Worm (Caenorhabditis elegans): ENCODE data around the gene ZC404.16.

Gene ZC404.16

DNA sequence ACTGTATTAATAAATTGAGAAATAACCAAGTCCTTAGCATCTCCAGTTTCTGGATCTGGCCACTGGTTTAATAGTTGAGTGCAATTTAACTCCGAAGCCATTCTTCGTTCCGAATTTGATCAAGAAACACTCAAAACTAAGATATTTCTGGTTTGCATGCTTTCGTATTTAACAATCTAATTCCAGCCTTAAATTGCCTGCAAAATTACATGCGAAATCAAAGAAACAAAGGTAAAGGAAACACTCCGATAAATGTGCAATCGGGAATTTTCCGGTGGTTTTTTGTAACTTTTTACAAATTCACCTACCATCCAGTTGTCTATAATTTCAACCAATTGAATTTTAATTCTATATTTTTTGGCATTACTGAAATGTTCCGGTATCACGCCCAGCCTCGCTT, 28.2 kb upstream of the ZC404.16 start, which contains the start of gene dmsr-10:
Gene dmsr-10 (minus strand): TSS at position 101 of the 400 bp plus-strand sequence.
- TF ChIP-seq efl-1 (optimal IDR thresholded peaks at IDR 0.05) (no peak), efl-1 (GFP tag; optimal IDR thresholded peaks at IDR 0.05 in 1 of 2) (peak in 1 of 2 experiments; percentile 71), fkh-8 (tag; optimal IDR thresholded peaks at IDR 0.05) (no peak), Y116A8C.19 (tag; optimal IDR thresholded peaks at IDR 0.05; ENCODE audit: borderline replicate concordance) (no peak)

ce11 chrV:6799564-6799963, 25.9 kb upstream of the ZC404.16 start, which contains the start of gene dmsr-9:
Gene dmsr-9, minus strand, starts transcription at chrV:6799664.
- no peak for TF ChIP-seq hpl-2 (GFP tag; optimal IDR thresholded peaks at IDR 0.05)
- no peak for TF ChIP-seq unc-98 (GFP tag; IDR thresholded peaks at IDR 0.05)
- no peak for TF ChIP-seq skn-1 (tag; optimal IDR thresholded peaks at IDR 0.05)
- peak; percentile 30 for TF ChIP-seq fkh-8 (tag; optimal IDR thresholded peaks at IDR 0.05)

- TF ChIP-seq lin-39 (tag; optimal IDR thresholded peaks at IDR 0.05) (no peak), C04F5.9 (tag; optimal IDR thresholded peaks at IDR 0.05) (no peak), egl-13 (tag; optimal IDR thresholded peaks at IDR 0.05) (no peak), ets-5 (GFP tag; IDR thresholded peaks at IDR 0.05) (no peak), ceh-88 (GFP tag; IDR thresholded peaks at IDR 0.05) (no peak), nhr-237 (tag; optimal IDR thresholded peaks at IDR 0.05) (no peak), efl-3 (GFP tag; optimal IDR thresholded peaks at IDR 0.05) (no peak), ama-1 (optimal IDR thresholded peaks at IDR 0.05) (no peak), alr-1 (tag; optimal IDR thresholded peaks at IDR 0.05; ENCODE audit: borderline replicate concordance) (no peak), snpc-4 (tag; optimal IDR thresholded peaks at IDR 0.05) (peak; percentile 10), elt-3 (tag; optimal IDR thresholded peaks at IDR 0.05) (no peak), unc-130 (tag; optimal IDR thresholded peaks at IDR 0.05) (no peak), sptf-1 (tag; optimal IDR thresholded peaks at IDR 0.05) (no peak), lir-3 (tag; optimal IDR thresholded peaks at IDR 0.05; ENCODE audit: poor library complexity) (no peak), C34B4.2 (tag; optimal IDR thresholded peaks at IDR 0.05) (no peak), nhr-12 (tag; optimal IDR thresholded peaks at IDR 0.05) (no peak), efl-1 (optimal IDR thresholded peaks at IDR 0.05) (peak; percentile 26 to 31), efl-1 (GFP tag; optimal IDR thresholded peaks at IDR 0.05 in 1 of 2) (peak; percentile 7 to 93), sox-4 (tag; optimal IDR thresholded peaks at IDR 0.05) (no peak), nhr-76 (tag; optimal IDR thresholded peaks at IDR 0.05) (no peak), elt-2 (tag; optimal IDR thresholded peaks at IDR 0.05) (no peak), nhr-11 (tag; optimal IDR thresholded peaks at IDR 0.05) (no peak), snu-23 (GFP tag; optimal IDR thresholded peaks at IDR 0.05) (peak; percentile 55), hpl-2 (GFP tag; optimal IDR thresholded peaks at IDR 0.05) (no peak), lin-14 (GFP tag; optimal IDR thresholded peaks at IDR 0.05) (peak; percentile 91), ces-1 (GFP tag; optimal IDR thresholded peaks at IDR 0.05) (no peak), sup-37 (GFP tag; optimal IDR thresholded peaks at IDR 0.05) (no peak), xbp-1 (tag; optimal IDR thresholded peaks at IDR 0.05) (peak; percentile 6), lsy-2 (tag; optimal IDR thresholded peaks at IDR 0.05) (peak; percentile 3 to 13), pax-3 (tag; optimal IDR thresholded peaks at IDR 0.05) (no peak), nhr-85 (tag) (peak; percentile 16), nhr-20 (tag; optimal IDR thresholded peaks at IDR 0.05) (peak; percentile 22), grh-1 (GFP tag; IDR thresholded peaks at IDR 0.05) (no peak), mab-9 (GFP tag; IDR thresholded peaks at IDR 0.05) (no peak), nhr-84 (tag; optimal IDR thresholded peaks at IDR 0.05) (no peak), isw-1 (GFP tag; IDR thresholded peaks at IDR 0.05) (no peak), rnt-1 (tag; optimal IDR thresholded peaks at IDR 0.05) (peak; percentile 34), unc-86 (tag; optimal IDR thresholded peaks at IDR 0.05) (peak; percentile 12), skn-1 (tag; optimal IDR thresholded peaks at IDR 0.05) (no peak), dsc-1 (tag; optimal IDR thresholded peaks at IDR 0.05) (peak; percentile 8), fkh-8 (tag; optimal IDR thresholded peaks at IDR 0.05) (no peak), dpl-1 (GFP tag; optimal IDR thresholded peaks at IDR 0.05) (peak in 1 of 3 experiments; percentile 4), zag-1 (tag; optimal IDR thresholded peaks at IDR 0.05) (no peak), lin-35 (GFP tag; optimal IDR thresholded peaks at IDR 0.05) (peak in 1 of 2 experiments; percentile 12), unc-98 (GFP tag; IDR thresholded peaks at IDR 0.05) (no peak), hlh-17 (GFP tag; optimal IDR thresholded peaks at IDR 0.05; ENCODE audit: borderline replicate concordance) (no peak), swsn-7 (tag; optimal IDR thresholded peaks at IDR 0.05) (peak; percentile 8)
Observed at ce11 chrV:6796894-6797293, 23.3 kb upstream of the ZC404.16 start.

Data from whole organism, L1 larva.